Worm (Caenorhabditis elegans): ENCODE measurements around the gene ssp-34.

ce11 chrIV:10750041-10750440 is 11.6 kb upstream of the ssp-34 start, which contains the start of gene T25B9.1:
- TF ChIP-seq elt-3 (tag; optimal IDR thresholded peaks at IDR 0.05) (peak in 1 of 6 experiments; percentile 80), ama-1 (optimal IDR thresholded peaks at IDR 0.05) (no peak), nhr-237 (tag; optimal IDR thresholded peaks at IDR 0.05) (no peak), nhr-85 (tag) (no peak), lin-15B (tag; optimal IDR thresholded peaks at IDR 0.05) (no peak), lin-39 (tag; optimal IDR thresholded peaks at IDR 0.05) (no peak), ztf-11 (tag; optimal IDR thresholded peaks at IDR 0.05) (no peak), aly-2 (tag; optimal IDR thresholded peaks at IDR 0.05) (no peak)
